Fruit fly (Drosophila melanogaster) whole organism, wandering third instar larva: ENCODE results near the gene P5CDh2.

Experiments
- Abd-B ChIP-seq: fragments of >200 bp; optimal IDR thresholded peaks from 2 replicates; lab custom pipeline; 2017; ENCODE audit warnings: missing biosample characterization, missing genetic modification characterization
- CG32264 ChIP-seq: fragments of 200-800 bp; sonication (Bioruptor generic); optimal IDR thresholded peaks from 2 replicates; lab custom pipeline; 2016; ENCODE audit warnings: missing biosample characterization, missing genetic modification characterization
- CG9705 ChIP-seq: fragments of 200-800 bp; sonication (Bioruptor generic); optimal IDR thresholded peaks from 2 replicates; lab custom pipeline; 2018; ENCODE audit warnings: missing biosample characterization, mild to moderate bottlenecking, missing genetic modification characterization
- CrebA ChIP-seq: fragments of 200-800 bp; sonication (Bioruptor generic); optimal IDR thresholded peaks from 2 replicates; lab custom pipeline; 2016; ENCODE audit warnings: missing biosample characterization, mild to moderate bottlenecking, missing genetic modification characterization, borderline replicate concordance
- Dfd ChIP-seq: fragments of >200 bp; optimal IDR thresholded peaks from 2 replicates; lab custom pipeline; 2017; ENCODE audit warnings: missing biosample characterization, missing genetic modification characterization
- Dif ChIP-seq: fragments of 200-275, 200-300 bp; sonication (Bioruptor generic); optimal IDR thresholded peaks from 2 replicates; lab custom pipeline; 2018; ENCODE audit warnings: missing biosample characterization, missing genetic modification characterization; ENCODE audit not compliant: partially characterized antibody
- HLH106 ChIP-seq: fragments of 200-800 bp; optimal IDR thresholded peaks from 3 replicates; lab custom pipeline; 2019; ENCODE audit warnings: missing biosample characterization, mild to moderate bottlenecking, missing genetic modification characterization, moderate library complexity
- Hnf4 ChIP-seq: fragments of 200-800 bp; sonication (Bioruptor generic); optimal IDR thresholded peaks from 2 replicates; lab custom pipeline; 2016; ENCODE audit warnings: missing biosample characterization, mild to moderate bottlenecking, missing genetic modification characterization
- Hr78 ChIP-seq: fragments of >200 bp; optimal IDR thresholded peaks from 2 replicates; lab custom pipeline; 2017; ENCODE audit warnings: missing biosample characterization, missing genetic modification characterization
- Jra ChIP-seq: sonication (Bioruptor generic); optimal IDR thresholded peaks from 2 replicates; lab custom pipeline; 2016; ENCODE audit warnings: missing biosample characterization, missing genetic modification characterization
- Mio ChIP-seq: sonication (Bioruptor generic); optimal IDR thresholded peaks from 2 replicates; lab custom pipeline; 2016; ENCODE audit warnings: missing biosample characterization, missing genetic modification characterization
- Myc ChIP-seq: fragments of >200 bp; optimal IDR thresholded peaks from 2 replicates; lab custom pipeline; 2017
- OdsH ChIP-seq: fragments of 200-800 bp; sonication (Bioruptor generic); optimal IDR thresholded peaks from 2 replicates; lab custom pipeline; 2016; ENCODE audit warnings: missing biosample characterization, mild to moderate bottlenecking, missing genetic modification characterization
- Rel ChIP-seq, 2 experiments: fragments of 200-800 bp; sonication (Bioruptor generic) in 1 of 2; optimal IDR thresholded peaks; 2 replicates in 1 of 2; 3 replicates in 1 of 2; lab custom pipeline; 2016 to 2019; ENCODE audit warnings: mild to moderate bottlenecking in 2 of 2, missing biosample characterization in 2 of 2, missing genetic modification characterization in 2 of 2, moderate library complexity in 1 of 2
- Sp1 ChIP-seq: fragments of 200-800 bp; sonication (Bioruptor generic); optimal IDR thresholded peaks from 3 replicates; lab custom pipeline; 2019; ENCODE audit warnings: missing biosample characterization, mild to moderate bottlenecking, missing genetic modification characterization, moderate library complexity
- Vsx2 ChIP-seq: fragments of 200-300, 225-300 bp; sonication (Bioruptor generic); optimal IDR thresholded peaks from 2 replicates; lab custom pipeline; 2018; ENCODE audit warnings: missing biosample characterization, missing genetic modification characterization; ENCODE audit not compliant: partially characterized antibody
- br ChIP-seq: fragments of 200-800 bp; sonication (Bioruptor generic); optimal IDR thresholded peaks from 2 replicates; lab custom pipeline; 2016; ENCODE audit warnings: missing biosample characterization, missing genetic modification characterization
- brk ChIP-seq: fragments of 200-800 bp; sonication (Bioruptor generic); optimal IDR thresholded peaks from 2 replicates; lab custom pipeline; 2016; ENCODE audit warnings: missing biosample characterization, mild to moderate bottlenecking, missing genetic modification characterization
- dmrt93B ChIP-seq: fragments of 200-800 bp; sonication (Bioruptor generic); optimal IDR thresholded peaks from 2 replicates; lab custom pipeline; 2018; ENCODE audit warnings: missing biosample characterization, mild to moderate bottlenecking, missing genetic modification characterization
- dsf ChIP-seq: sonication (Bioruptor generic); optimal IDR thresholded peaks from 2 replicates; lab custom pipeline; 2016; ENCODE audit warnings: missing biosample characterization, missing genetic modification characterization, borderline replicate concordance
- ey ChIP-seq: fragments of 200-800 bp; sonication (Bioruptor generic); optimal IDR thresholded peaks from 2 replicates; lab custom pipeline; 2016; ENCODE audit warnings: missing biosample characterization, missing genetic modification characterization
- foxo ChIP-seq, 2 experiments: fragments of 200-800 bp; sonication (Bioruptor generic); optimal IDR thresholded peaks; 2 replicates in 1 of 2; 3 replicates in 1 of 2; lab custom pipeline; 2016 to 2017; ENCODE audit warnings: missing biosample characterization in 2 of 2, missing genetic modification characterization in 2 of 2
- fru ChIP-seq: fragments of 200-800 bp; sonication (Bioruptor generic); optimal IDR thresholded peaks from 3 replicates; lab custom pipeline; 2016; ENCODE audit warnings: missing biosample characterization, mild to moderate bottlenecking, missing genetic modification characterization
- h ChIP-seq: fragments of 200-800 bp; sonication (Bioruptor generic); optimal IDR thresholded peaks from 3 replicates; lab custom pipeline; 2016; ENCODE audit warnings: missing biosample characterization, mild to moderate bottlenecking, missing genetic modification characterization
- lola ChIP-seq: fragments of >200 bp; optimal IDR thresholded peaks from 2 replicates; lab custom pipeline; 2017; ENCODE audit warnings: missing biosample characterization, missing genetic modification characterization
- psq ChIP-seq: fragments of 200-800 bp; sonication (Bioruptor generic); optimal IDR thresholded peaks from 3 replicates; lab custom pipeline; 2017; ENCODE audit warnings: missing biosample characterization, mild to moderate bottlenecking, missing genetic modification characterization, moderate library complexity
- rgr ChIP-seq: fragments of 200-800 bp; sonication (Bioruptor generic); optimal IDR thresholded peaks from 3 replicates; lab custom pipeline; 2016; ENCODE audit warnings: missing biosample characterization, mild to moderate bottlenecking, missing genetic modification characterization
- sage ChIP-seq: fragments of 200-800 bp; sonication (Bioruptor generic); optimal IDR thresholded peaks from 2 replicates; lab custom pipeline; 2016; ENCODE audit warnings: missing biosample characterization, mild to moderate bottlenecking, missing genetic modification characterization
- sv ChIP-seq: fragments of 200-800 bp; sonication (Bioruptor generic); optimal IDR thresholded peaks from 3 replicates; lab custom pipeline; 2016; ENCODE audit warnings: missing biosample characterization, missing genetic modification characterization
- tai ChIP-seq: sonication (Bioruptor generic); optimal IDR thresholded peaks from 2 replicates; lab custom pipeline; 2016; ENCODE audit warnings: missing biosample characterization, missing genetic modification characterization
- woc ChIP-seq: sonication (Bioruptor generic); optimal IDR thresholded peaks from 2 replicates; lab custom pipeline; 2016; ENCODE audit warnings: missing biosample characterization, mild to moderate bottlenecking, missing genetic modification characterization

Gene P5CDh2

dm6 chr3R:21869464-21870100 lies 8.2 kb upstream of the P5CDh2 start, which contains the start of gene CG31174:
Gene CG31174, minus strand, starts transcription at chr3R:21869514.
- TF ChIP-seq Rel (GFP tag; optimal IDR thresholded peaks at IDR 0.05; lab: Kevin White, UChicago) (no peak), Rel (tag; optimal IDR thresholded peaks at IDR 0.05; lab: Kevin White, UChicago) (peak; percentile 83), Vsx2 (no peak)
- TF ChIP-seq, all 38 proteins: peak for 1

dm6 chr3R:21870158-21870971 lies 7.4 kb upstream of the P5CDh2 start, which contains the start of gene CG31431:
Gene CG31431, plus strand, starts transcription at chr3R:21870681.
- peak; percentile 61 for TF ChIP-seq Sp1 (GFP tag; lab: Kevin White, UChicago)
- no peak for TF ChIP-seq dsf (GFP tag; lab: Kevin White, UChicago)
- TF ChIP-seq Dfd (GFP tag; lab: Kevin White, UChicago) = no peak
- no peak for TF ChIP-seq Rel (GFP tag; optimal IDR thresholded peaks at IDR 0.05; lab: Kevin White, UChicago)
- TF ChIP-seq Rel (tag; optimal IDR thresholded peaks at IDR 0.05; lab: Kevin White, UChicago) = peak; percentile 56
- TF ChIP-seq CrebA = no peak
- peak; percentile 65 for TF ChIP-seq CG32264 (GFP tag; lab: Kevin White, UChicago)
- TF ChIP-seq br (GFP tag; lab: Kevin White, UChicago) = peak; percentile 80
- peak; percentile 87 for TF ChIP-seq rgr (GFP tag; lab: Kevin White, UChicago)
- peak; percentile 44 for TF ChIP-seq Jra
- peak; percentile 39 for TF ChIP-seq dmrt93B
- no peak for TF ChIP-seq Hr78
- TF ChIP-seq Mio (GFP tag; lab: Kevin White, UChicago) = peak; percentile 36
- no peak for TF ChIP-seq lola (GFP tag; lab: Kevin White, UChicago)
- TF ChIP-seq OdsH = peak; percentile 81
- TF ChIP-seq fru (GFP tag; lab: Kevin White, UChicago) = peak; percentile 87
- TF ChIP-seq sage (GFP tag; lab: Kevin White, UChicago) = peak; percentile 11
- peak; percentile 83 for TF ChIP-seq ey (GFP tag; lab: Kevin White, UChicago)
- TF ChIP-seq foxo (GFP tag; optimal IDR thresholded peaks at IDR 0.05; lab: Kevin White, UChicago) = peak; percentile 62 to 90
- peak; percentile 78 for TF ChIP-seq h
- peak; percentile 77 for TF ChIP-seq HLH106 (tag; lab: Kevin White, UChicago)
- TF ChIP-seq Hnf4 (GFP tag; lab: Kevin White, UChicago) = peak; percentile 82
- TF ChIP-seq woc (GFP tag; lab: Kevin White, UChicago) = peak; percentile 60
- peak; percentile 97 for TF ChIP-seq sv (GFP tag; lab: Kevin White, UChicago)
- TF ChIP-seq psq (GFP tag; lab: Kevin White, UChicago) = peak; percentile 70
- no peak for TF ChIP-seq Myc (lab: Kevin White, UChicago)

dm6 chr3R:21871348-21871940 lies 6.3 kb upstream of the P5CDh2 start:
- TF ChIP-seq foxo (GFP tag; optimal IDR thresholded peaks at IDR 0.05; lab: Kevin White, UChicago) (no peak), Hnf4 (GFP tag; lab: Kevin White, UChicago) (no peak), Dif (GFP tag; lab: Kevin White, UChicago) (no peak), Abd-B (no peak), brk (GFP tag; lab: Kevin White, UChicago) (no peak), lola (GFP tag; lab: Kevin White, UChicago) (no peak), rgr (GFP tag; lab: Kevin White, UChicago) (no peak), Myc (lab: Kevin White, UChicago) (no peak), tai (GFP tag; lab: Kevin White, UChicago) (no peak), Mio (GFP tag; lab: Kevin White, UChicago) (no peak)

- TF ChIP-seq OdsH = no peak
- no peak for TF ChIP-seq fru (GFP tag; lab: Kevin White, UChicago)
- TF ChIP-seq psq (GFP tag; lab: Kevin White, UChicago) = no peak
- no peak for TF ChIP-seq tai (GFP tag; lab: Kevin White, UChicago)
- TF ChIP-seq brk (GFP tag; lab: Kevin White, UChicago) = no peak
- no peak for TF ChIP-seq lola (GFP tag; lab: Kevin White, UChicago)
- TF ChIP-seq CG9705 (GFP tag; lab: Kevin White, UChicago) = no peak
Measured at dm6 chr3R:21873439-21873838, 4.3 kb upstream of the P5CDh2 start, which contains the start of gene CG31178. Gene CG31178, plus strand, starts transcription at chr3R:21873739.
